Worm (Caenorhabditis elegans) whole organism, L1 larva: ENCODE results near the gene gldi-9.

Experiments used
- C04F5.9 ChIP-seq: sonication (generic microtip); optimal IDR thresholded peaks from 2 replicates; lab custom pipeline; 2016; ENCODE audit warnings: missing genetic modification characterization, missing compliant biosample characterization
- C16A3.4 ChIP-seq: fragments of 150-350 bp; optimal IDR thresholded peaks from 2 replicates; lab custom pipeline; 2014; ENCODE audit warnings: missing biosample characterization, missing genetic modification characterization
- alr-1 ChIP-seq: fragments of 200-800 bp; sonication (Bioruptor generic); optimal IDR thresholded peaks from 2 replicates; lab custom pipeline; 2018; ENCODE audit warnings: borderline replicate concordance, mild to moderate bottlenecking, missing genetic modification characterization, missing compliant biosample characterization
- aly-2 ChIP-seq: fragments of 150-350 bp; optimal IDR thresholded peaks from 2 replicates; lab custom pipeline; 2014; ENCODE audit warnings: missing biosample characterization, missing genetic modification characterization
- ama-1 ChIP-seq: fragments of 150-350 bp; optimal IDR thresholded peaks from 2 replicates; lab custom pipeline; 2014
- blmp-1 ChIP-seq: fragments of 150-350 bp; optimal IDR thresholded peaks from 2 replicates; lab custom pipeline; 2014; ENCODE audit warnings: missing biosample characterization, missing genetic modification characterization
- hpl-2 ChIP-seq: fragments of 150-350 bp; optimal IDR thresholded peaks from 2 replicates; lab custom pipeline; 2014; ENCODE audit warnings: missing biosample characterization, missing genetic modification reagents, missing genetic modification characterization
- jun-1 ChIP-seq: fragments of 150-350 bp; optimal IDR thresholded peaks from 2 replicates; lab custom pipeline; 2014; ENCODE audit warnings: missing biosample characterization, missing genetic modification reagents, missing genetic modification characterization
- lin-39 ChIP-seq: fragments of 150-350 bp; optimal IDR thresholded peaks from 2 replicates; lab custom pipeline; 2014; ENCODE audit warnings: missing biosample characterization, missing genetic modification reagents, missing genetic modification characterization
- nhr-77 ChIP-seq: fragments of 150-350 bp; optimal IDR thresholded peaks from 2 replicates; lab custom pipeline; 2014; ENCODE audit warnings: missing biosample characterization, missing genetic modification characterization
- tbx-2 ChIP-seq: sonication (generic microtip); optimal IDR thresholded peaks from 2 replicates; lab custom pipeline; 2016; ENCODE audit warnings: missing genetic modification characterization, missing compliant biosample characterization
- unc-130 ChIP-seq: fragments of 150-350 bp; optimal IDR thresholded peaks from 2 replicates; lab custom pipeline; 2017; ENCODE audit warnings: missing biosample characterization, missing genetic modification characterization, inconsistent platforms
- zag-1 ChIP-seq: fragments of 150-350 bp; optimal IDR thresholded peaks from 2 replicates; lab custom pipeline; 2014; ENCODE audit warnings: missing biosample characterization, missing genetic modification characterization

ce11 chrIII:2801800-2802515 is 45.8 kb upstream of the gldi-9 start, which contains the start of the genes twk-45 and Y71H2AM.25:
- TF ChIP-seq aly-2 (tag; lab: Kevin White, UChicago) = no peak
- TF ChIP-seq unc-130 = no peak
- TF ChIP-seq lin-39 = no peak
- TF ChIP-seq hpl-2 (GFP tag; lab: Kevin White, UChicago) = no peak
- no peak for TF ChIP-seq tbx-2 (tag; lab: Kevin White, UChicago)
- TF ChIP-seq C04F5.9 (tag; lab: Kevin White, UChicago) = no peak
- TF ChIP-seq jun-1 (tag; lab: Kevin White, UChicago) = no peak
- TF ChIP-seq zag-1 (tag; lab: Kevin White, UChicago) = no peak
- no peak for TF ChIP-seq alr-1
- no peak for TF ChIP-seq ama-1 (lab: Kevin White, UChicago)
- no peak for TF ChIP-seq blmp-1 (tag; lab: Kevin White, UChicago)
- no peak for TF ChIP-seq C16A3.4 (tag; lab: Kevin White, UChicago)
- no peak for TF ChIP-seq nhr-77 (tag; lab: Kevin White, UChicago)
